Worm (Caenorhabditis elegans): ENCODE data around the gene F14H12.2.

F14H12.2 gene

DNA sequence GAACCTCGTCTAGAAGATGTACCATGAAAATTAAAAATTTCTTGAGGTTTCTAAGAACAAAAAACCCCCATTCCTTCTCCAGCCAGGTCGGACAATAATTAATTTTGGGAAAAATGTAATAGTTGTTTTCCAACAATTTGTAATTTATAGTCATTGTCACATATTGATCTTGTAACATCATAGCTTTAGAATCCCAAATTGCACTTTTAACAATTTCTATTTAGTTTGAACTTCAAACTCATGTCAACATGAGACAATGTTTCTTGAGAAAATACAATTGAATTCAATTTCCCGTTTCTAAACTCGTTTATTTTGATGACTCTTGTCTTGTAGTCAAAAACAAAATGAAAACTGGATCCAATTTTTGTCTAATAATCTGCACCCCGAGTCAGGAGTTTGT, 50.0 kb downstream of the F14H12.2 start:
- no peak for TF ChIP-seq hlh-1 (tag; optimal IDR thresholded peaks at IDR 0.05)
- no peak for TF ChIP-seq lin-32 (GFP tag; optimal IDR thresholded peaks at IDR 0.05)
- no peak for TF ChIP-seq snpc-4 (tag; optimal IDR thresholded peaks at IDR 0.05)
- TF ChIP-seq nhr-12 (tag; optimal IDR thresholded peaks at IDR 0.05), result no peak
- TF ChIP-seq ztf-11 (tag; optimal IDR thresholded peaks at IDR 0.05), result no peak
- TF ChIP-seq elt-3 (tag; optimal IDR thresholded peaks at IDR 0.05), result no peak
- no peak for TF ChIP-seq M03D4.4 (tag; optimal IDR thresholded peaks at IDR 0.05)
- no peak for TF ChIP-seq sem-2 (GFP tag; optimal IDR thresholded peaks at IDR 0.05)
- no peak for TF ChIP-seq lin-13 (tag; optimal IDR thresholded peaks at IDR 0.05)
- TF ChIP-seq nhr-2 (tag; optimal IDR thresholded peaks at IDR 0.05), result no peak
- no peak for TF ChIP-seq elt-1 (tag; optimal IDR thresholded peaks at IDR 0.05; ENCODE audit: borderline replicate concordance, insufficient read depth)

Data from whole organism, mixed stage, embryonic.